Fruit fly (Drosophila melanogaster): ENCODE measurements around the gene CG3323.

Gene CG3323

DNA sequence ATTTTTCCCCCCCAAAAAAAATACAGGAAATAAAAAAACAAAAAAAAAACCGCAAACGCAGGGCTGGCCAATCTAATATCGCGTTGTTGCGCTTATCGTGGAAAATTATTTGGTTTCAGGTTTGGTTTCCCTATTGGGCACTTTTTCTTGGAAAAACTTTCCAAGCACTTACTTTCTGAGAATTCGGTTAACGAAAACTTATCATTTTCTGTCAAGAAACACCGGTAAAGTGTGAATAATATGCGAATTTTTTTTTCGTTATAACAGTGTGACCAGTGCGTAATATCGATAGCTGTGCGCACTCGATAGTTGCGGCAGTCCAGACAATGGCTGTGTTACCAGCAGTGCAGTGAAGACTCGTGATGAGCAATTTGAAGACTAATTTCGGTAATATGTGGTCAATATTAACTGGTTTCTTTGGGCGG is 17.0 kb upstream of the CG3323 start, which contains the start of gene Rnp4F (continued):
- TF ChIP-seq dmrt11E (tag; optimal IDR thresholded peaks at IDR 0.05) (no peak), tgo (GFP tag; IDR thresholded peaks at IDR 0.05) (peak; percentile 69), CG11504 (tag; optimal IDR thresholded peaks at IDR 0.05) (no peak), Blimp-1 (GFP tag; optimal IDR thresholded peaks at IDR 0.05) (no peak), CG10321 (GFP tag; IDR thresholded peaks at IDR 0.05) (0 out of 2 replicates have a peak, but pooled peaks have one; percentile 11), CG13296 (GFP tag; optimal IDR thresholded peaks at IDR 0.05) (peak; percentile 42), Sox102F (GFP tag; optimal IDR thresholded peaks at IDR 0.05) (no peak), bigmax (GFP tag; optimal IDR thresholded peaks at IDR 0.05) (no peak), CG17328 (GFP tag; IDR thresholded peaks at IDR 0.05) (0 out of 2 replicates have a peak, but pooled peaks have one; percentile 26), ems (GFP tag; optimal IDR thresholded peaks at IDR 0.05) (peak; percentile 58), BEAF-32 (GFP tag; optimal IDR thresholded peaks at IDR 0.05) (peak; percentile 91), CG10654 (GFP tag; optimal IDR thresholded peaks at IDR 0.05) (peak; percentile 51), Bgb (GFP tag; IDR thresholded peaks at IDR 0.05; ENCODE audit: partially characterized antibody) (peak; percentile 84), twi (tag; optimal IDR thresholded peaks at IDR 0.05) (no peak), CG14667 (GFP tag; IDR thresholded peaks at IDR 0.05) (peak; percentile 57), Rfx (GFP tag; IDR thresholded peaks at IDR 0.05) (peak; percentile 83), Optix (GFP tag; IDR thresholded peaks at IDR 0.05) (peak; percentile 57; the same call in 2 of the 3 replicates), dmrt99B (tag; optimal IDR thresholded peaks at IDR 0.05) (no peak), HmgZ (tag; optimal IDR thresholded peaks at IDR 0.05) (peak; percentile 73), knrl (GFP tag; IDR thresholded peaks at IDR 0.05; ENCODE audit: partially characterized antibody) (peak; percentile 88), maf-S (GFP tag; optimal IDR thresholded peaks at IDR 0.05) (peak; percentile 68), Meics (GFP tag; optimal IDR thresholded peaks at IDR 0.05) (peak; percentile 66), CG7987 (GFP tag; optimal IDR thresholded peaks at IDR 0.05) (peak; percentile 7), CG2199 (GFP tag; IDR thresholded peaks at IDR 0.05) (no peak), CG11247 (GFP tag; IDR thresholded peaks at IDR 0.05) (peak; percentile 68), CG7839 (tag; optimal IDR thresholded peaks at IDR 0.05) (peak; percentile 7), ash1 (GFP tag; optimal IDR thresholded peaks at IDR 0.05) (no peak), Abd-B (GFP tag; optimal IDR thresholded peaks at IDR 0.05) (peak; percentile 63), CG11723 (GFP tag; optimal IDR thresholded peaks at IDR 0.05) (no peak), tx (GFP tag; optimal IDR thresholded peaks at IDR 0.05) (peak; percentile 70), slp2 (GFP tag; optimal IDR thresholded peaks at IDR 0.05) (peak; percentile 44), luna (GFP tag; optimal IDR thresholded peaks at IDR 0.05) (peak; percentile 58), lola (GFP tag; optimal IDR thresholded peaks at IDR 0.05) (no peak), Gsc (GFP tag; IDR thresholded peaks at IDR 0.05) (no peak), CG11695 (GFP tag; IDR thresholded peaks at IDR 0.05) (no peak), Chrac-16 (GFP tag; optimal IDR thresholded peaks at IDR 0.05) (peak; percentile 59), row (GFP tag; IDR thresholded peaks at IDR 0.05) (peak; percentile 94), ab (GFP tag; optimal IDR thresholded peaks at IDR 0.05) (peak; percentile 53), Mad (GFP tag; optimal IDR thresholded peaks at IDR 0.05) (peak; percentile 57), CG1233 (GFP tag; optimal IDR thresholded peaks at IDR 0.05) (peak; percentile 44), zen (tag; optimal IDR thresholded peaks at IDR 0.05) (peak; percentile 58), Aef1 (GFP tag; IDR thresholded peaks at IDR 0.05) (peak; percentile 67), da (GFP tag; optimal IDR thresholded peaks at IDR 0.05) (no peak), Sin3A (optimal IDR thresholded peaks at IDR 0.05) (peak; percentile 81), nerfin-1 (tag; optimal IDR thresholded peaks at IDR 0.05) (peak; percentile 6), slbo (GFP tag; IDR thresholded peaks at IDR 0.05) (peak; percentile 86), CG4617 (GFP tag; optimal IDR thresholded peaks at IDR 0.05; ENCODE audit: borderline replicate concordance) (peak; percentile 72), CG12219 (GFP tag; optimal IDR thresholded peaks at IDR 0.05) (no peak), ato (GFP tag; IDR thresholded peaks at IDR 0.05; ENCODE audit: partially characterized antibody) (0 out of 2 replicates have a peak, but pooled peaks have one; percentile 21), hth (optimal IDR thresholded peaks at IDR 0.05) (no peak), fru (optimal IDR thresholded peaks at IDR 0.05) (no peak)
